Worm (Caenorhabditis elegans) whole organism, midembryonic: ENCODE data around the gene str-168.

Experiments used
- T22C8.4 ChIP-seq: fragments of 200-800 bp; sonication (Bioruptor generic); IDR thresholded peaks from 2 replicates; pipeline ENCODE4 v1.3.6; 2022; ENCODE audit warnings: missing genetic modification characterization, missing compliant biosample characterization
- cog-1 ChIP-seq: sonication (generic microtip); optimal IDR thresholded peaks from 2 replicates; lab custom pipeline; 2016; ENCODE audit warnings: missing genetic modification characterization, missing compliant biosample characterization
- flt-1 ChIP-seq: fragments of 200-800 bp; sonication (Bioruptor generic); IDR thresholded peaks from 2 replicates; pipeline ENCODE4 v1.3.6; 2022; ENCODE audit warnings: missing genetic modification characterization, missing compliant biosample characterization
- klf-2 ChIP-seq: fragments of 200-800 bp; sonication (Bioruptor generic); conservative IDR thresholded peaks from 2 replicates; pipeline ENCODE4 v1.3.6; 2022; ENCODE audit warnings: missing genetic modification reagents, missing genetic modification characterization, missing compliant biosample characterization
- med-1 ChIP-seq: sonication (generic microtip); optimal IDR thresholded peaks from 2 replicates; lab custom pipeline; 2017; ENCODE audit warnings: missing genetic modification characterization, mild to moderate bottlenecking, missing compliant biosample characterization, antibody characterized with exemption, missing genetic modification reagents; ENCODE audit not compliant: insufficient read depth
- ref-1 ChIP-seq: fragments of 200-800 bp; sonication (Bioruptor generic); conservative IDR thresholded peaks from 2 replicates; pipeline ENCODE4 v1.3.6; 2022; ENCODE audit warnings: missing genetic modification reagents, missing genetic modification characterization, missing compliant biosample characterization
- tab-1 ChIP-seq: fragments of 200-800 bp; sonication (Bioruptor generic); IDR thresholded peaks from 2 replicates; pipeline ENCODE4 v1.3.6; 2022; ENCODE audit warnings: missing genetic modification characterization, missing compliant biosample characterization
- ztf-23 ChIP-seq: fragments of 200-800 bp; sonication (Bioruptor generic); IDR thresholded peaks from 2 replicates; pipeline ENCODE4 v1.3.6; 2022; ENCODE audit warnings: missing genetic modification reagents, missing genetic modification characterization, missing compliant biosample characterization
- ztf-29 ChIP-seq: fragments of 200-800 bp; sonication (Bioruptor generic); IDR thresholded peaks from 2 replicates; pipeline ENCODE4 v1.3.6; 2022; ENCODE audit warnings: missing genetic modification reagents, missing genetic modification characterization, missing compliant biosample characterization

Gene str-168

ce11 chrIV:4930754-4931322 is 7.9 kb upstream of the str-168 start:
- TF ChIP-seq T22C8.4 (GFP tag; lab: Robert Waterston, UW), result no peak
- TF ChIP-seq flt-1 (GFP tag; lab: Robert Waterston, UW), result no peak
- no peak for TF ChIP-seq ztf-29 (GFP tag; lab: Robert Waterston, UW)
- TF ChIP-seq ref-1 (GFP tag; lab: Robert Waterston, UW), result no peak
- no peak for TF ChIP-seq tab-1
- no peak for TF ChIP-seq cog-1 (tag; lab: Kevin White, UChicago)
- TF ChIP-seq ztf-23, result no peak
- TF ChIP-seq klf-2 (GFP tag; lab: Robert Waterston, UW), result no peak
- no peak for TF ChIP-seq med-1 (GFP tag; lab: Kevin White, UChicago)

ce11 chrIV:4934103-4934502 is 4.7 kb upstream of the str-168 start, which contains the start of gene str-153:
str-153 (plus strand) TSS chrIV:4934403.
- TF ChIP-seq ztf-29 (GFP tag; lab: Robert Waterston, UW), result no peak
- TF ChIP-seq med-1 (GFP tag; lab: Kevin White, UChicago), result no peak
- no peak for TF ChIP-seq T22C8.4 (GFP tag; lab: Robert Waterston, UW)

- TF ChIP-seq ztf-23 (no peak), T22C8.4 (GFP tag; lab: Robert Waterston, UW) (no peak), tab-1 (no peak), klf-2 (GFP tag; lab: Robert Waterston, UW) (no peak), ztf-29 (GFP tag; lab: Robert Waterston, UW) (no peak), flt-1 (GFP tag; lab: Robert Waterston, UW) (no peak)
Observed at ce11 chrIV:4937647-4938046, 1.1 kb upstream of the str-168 start, which contains the start of gene fbxa-86. fbxa-86 (minus strand) TSS chrIV:4938013.

ce11 chrIV:4941681-4942080 is 2.9 kb downstream of the str-168 start, which contains the start of gene Y9C9A.5:
Y9C9A.5 (plus strand) TSS chrIV:4941981.
- TF ChIP-seq med-1 (GFP tag; lab: Kevin White, UChicago) (no peak), ref-1 (GFP tag; lab: Robert Waterston, UW) (no peak)

ce11 chrIV:4945771-4946170 is 7.0 kb downstream of the str-168 start, which contains the start of gene str-169:
str-169 (plus strand) TSS chrIV:4946071.
- TF ChIP-seq cog-1 (tag; lab: Kevin White, UChicago) (no peak), T22C8.4 (GFP tag; lab: Robert Waterston, UW) (no peak), tab-1 (no peak), ref-1 (GFP tag; lab: Robert Waterston, UW) (no peak), klf-2 (GFP tag; lab: Robert Waterston, UW) (no peak), flt-1 (GFP tag; lab: Robert Waterston, UW) (no peak), med-1 (GFP tag; lab: Kevin White, UChicago) (no peak), ztf-29 (GFP tag; lab: Robert Waterston, UW) (no peak), ztf-23 (no peak)

- peak; percentile 45; the same call in 1 of the 2 replicates for TF ChIP-seq ref-1 (GFP tag; lab: Robert Waterston, UW)
- TF ChIP-seq T22C8.4 (GFP tag; lab: Robert Waterston, UW), result peak; percentile 69
Observed at ce11 chrIV:4949729-4950128, 11.0 kb downstream of the str-168 start.

- TF ChIP-seq cog-1 (tag; lab: Kevin White, UChicago) (no peak), tab-1 (no peak), T22C8.4 (GFP tag; lab: Robert Waterston, UW) (no peak), klf-2 (GFP tag; lab: Robert Waterston, UW) (no peak), ztf-29 (GFP tag; lab: Robert Waterston, UW) (no peak), ref-1 (GFP tag; lab: Robert Waterston, UW) (no peak), med-1 (GFP tag; lab: Kevin White, UChicago) (no peak), flt-1 (GFP tag; lab: Robert Waterston, UW) (no peak), ztf-23 (no peak)
Observed at ce11 chrIV:4953887-4954286, 15.1 kb downstream of the str-168 start, which contains the start of gene str-163. str-163 (plus strand) TSS chrIV:4954187.

- TF ChIP-seq tab-1 (no peak), med-1 (GFP tag; lab: Kevin White, UChicago) (no peak), ztf-29 (GFP tag; lab: Robert Waterston, UW) (no peak), flt-1 (GFP tag; lab: Robert Waterston, UW) (no peak), klf-2 (GFP tag; lab: Robert Waterston, UW) (no peak), T22C8.4 (GFP tag; lab: Robert Waterston, UW) (no peak), ref-1 (GFP tag; lab: Robert Waterston, UW) (no peak), ztf-23 (no peak), cog-1 (tag; lab: Kevin White, UChicago) (no peak)
Observed at ce11 chrIV:4960623-4961022, 21.9 kb downstream of the str-168 start, which contains the start of gene str-164. str-164 (plus strand) TSS chrIV:4960735.

ce11 chrIV:4963834-4964233 is 25.1 kb downstream of the str-168 start, which contains the start of gene txt-3:
txt-3 (plus strand) TSS chrIV:4963958.
- TF ChIP-seq flt-1 (GFP tag; lab: Robert Waterston, UW), result no peak
- TF ChIP-seq ztf-23, result no peak
- no peak for TF ChIP-seq klf-2 (GFP tag; lab: Robert Waterston, UW)
- TF ChIP-seq med-1 (GFP tag; lab: Kevin White, UChicago), result no peak

- TF ChIP-seq klf-2 (GFP tag; lab: Robert Waterston, UW) (no peak), ref-1 (GFP tag; lab: Robert Waterston, UW) (no peak), cog-1 (tag; lab: Kevin White, UChicago) (no peak), ztf-23 (no peak), flt-1 (GFP tag; lab: Robert Waterston, UW) (no peak), T22C8.4 (GFP tag; lab: Robert Waterston, UW) (no peak), med-1 (GFP tag; lab: Kevin White, UChicago) (no peak), ztf-29 (GFP tag; lab: Robert Waterston, UW) (no peak), tab-1 (no peak)
Observed at ce11 chrIV:4969419-4969818, 30.7 kb downstream of the str-168 start, which contains the start of gene Y9C9A.13. Y9C9A.13 (minus strand) TSS chrIV:4969519.
